Fruit fly (Drosophila melanogaster) whole organism, embryonic: Measurements from ENCODE around the gene cmb.

Experiments used
- Ada2b ChIP-seq: fragments of 200-800 bp; sonication (Bioruptor generic); IDR thresholded peaks from 2 replicates; pipeline ENCODE4 v1.3.6; 2022; ENCODE audit warnings: missing biosample characterization, missing genetic modification characterization
- Adf1 ChIP-seq: fragments of 200-800 bp; sonication (Bioruptor generic); IDR thresholded peaks from 2 replicates; pipeline ENCODE4 v1.3.6; 2022; ENCODE audit warnings: missing biosample characterization, missing genetic modification characterization
- Asciz ChIP-seq: fragments of 200-800 bp; sonication (Bioruptor generic); optimal IDR thresholded peaks from 2 replicates; lab custom pipeline; 2017; ENCODE audit warnings: missing biosample characterization, mild to moderate bottlenecking, missing genetic modification characterization, missing genetic modification reagents
- Bgb ChIP-seq: fragments of 200-800 bp; sonication (Bioruptor generic); IDR thresholded peaks from 2 replicates; pipeline ENCODE4 v1.3.6; 2022; ENCODE audit warnings: missing biosample characterization, missing genetic modification characterization; ENCODE audit not compliant: partially characterized antibody
- CG10321 ChIP-seq: fragments of 200-800 bp; sonication (Bioruptor generic); IDR thresholded peaks from 2 replicates; pipeline ENCODE4 v1.3.6; 2022; ENCODE audit warnings: missing biosample characterization, missing genetic modification characterization
- CG10979 ChIP-seq: fragments of 200-800 bp; sonication (Bioruptor generic); optimal IDR thresholded peaks from 2 replicates; lab custom pipeline; 2018; ENCODE audit warnings: missing biosample characterization, mild to moderate bottlenecking, missing genetic modification characterization, moderate library complexity
- CG11093 ChIP-seq: fragments of 200-800 bp; sonication (Bioruptor generic); IDR thresholded peaks from 3 replicates; pipeline ENCODE4 v1.3.6; 2022; ENCODE audit warnings: missing biosample characterization, missing genetic modification characterization
- CG12104 ChIP-seq: fragments of 200-800 bp; sonication (Bioruptor generic); optimal IDR thresholded peaks from 3 replicates; lab custom pipeline; 2016; ENCODE audit warnings: missing biosample characterization, missing genetic modification characterization
- CG15601 ChIP-seq: fragments of 200-800 bp; sonication (Bioruptor generic); optimal IDR thresholded peaks from 3 replicates; lab custom pipeline; 2019; ENCODE audit warnings: missing biosample characterization, mild to moderate bottlenecking, missing genetic modification characterization, moderate library complexity
- CG1647 ChIP-seq: fragments of 200-800 bp; sonication (Bioruptor generic); optimal IDR thresholded peaks from 3 replicates; lab custom pipeline; 2016; ENCODE audit warnings: missing biosample characterization, missing genetic modification characterization
- CG2116 ChIP-seq: fragments of 200-800 bp; sonication (Bioruptor generic); optimal IDR thresholded peaks from 3 replicates; lab custom pipeline; 2018; ENCODE audit warnings: missing biosample characterization, mild to moderate bottlenecking, missing genetic modification characterization
- CG2120 ChIP-seq: fragments of 200-800 bp; sonication (Bioruptor generic); optimal IDR thresholded peaks from 3 replicates; lab custom pipeline; 2016; ENCODE audit warnings: missing biosample characterization, missing genetic modification characterization
- CG2889 ChIP-seq: fragments of 200-800 bp; sonication (Bioruptor generic); IDR thresholded peaks from 3 replicates; pipeline ENCODE4 v1.3.6; 2022; ENCODE audit warnings: missing biosample characterization, missing genetic modification characterization
- CG30020 ChIP-seq: fragments of 200-800 bp; optimal IDR thresholded peaks from 2 replicates; lab custom pipeline; 2019; ENCODE audit warnings: missing biosample characterization, mild to moderate bottlenecking, missing genetic modification characterization, moderate library complexity
- CG32767 ChIP-seq: fragments of 200-800 bp; sonication (Bioruptor generic); IDR thresholded peaks from 2 replicates; pipeline ENCODE4 v1.3.6; 2022; ENCODE audit warnings: missing biosample characterization, missing genetic modification characterization
- CG4328 ChIP-seq: fragments of 200-800 bp; sonication (Bioruptor generic); optimal IDR thresholded peaks from 3 replicates; lab custom pipeline; 2017; ENCODE audit warnings: missing biosample characterization, missing genetic modification reagents, missing genetic modification characterization
- CG6654 ChIP-seq: fragments of 200-800 bp; sonication (Bioruptor generic); optimal IDR thresholded peaks from 2 replicates; lab custom pipeline; 2017; ENCODE audit warnings: missing biosample characterization, mild to moderate bottlenecking, missing genetic modification characterization
- CG7928 ChIP-seq: fragments of 200-800 bp; sonication (Bioruptor generic); optimal IDR thresholded peaks from 2 replicates; lab custom pipeline; 2017; ENCODE audit warnings: missing biosample characterization, mild to moderate bottlenecking, missing genetic modification characterization
- CG8388 ChIP-seq: fragments of 200-800 bp; sonication (Bioruptor generic); optimal IDR thresholded peaks from 2 replicates; lab custom pipeline; 2019; ENCODE audit warnings: missing biosample characterization, mild to moderate bottlenecking, missing genetic modification characterization, moderate library complexity
- CG8944 ChIP-seq: fragments of 200-800 bp; sonication (Bioruptor generic); optimal IDR thresholded peaks from 3 replicates; lab custom pipeline; 2016; ENCODE audit warnings: missing biosample characterization, missing genetic modification characterization
- D19B ChIP-seq: fragments of 200-800 bp; sonication (Bioruptor generic); optimal IDR thresholded peaks from 2 replicates; lab custom pipeline; 2017; ENCODE audit warnings: missing biosample characterization, mild to moderate bottlenecking, missing genetic modification characterization
- Deaf1 ChIP-seq: fragments of 200-800 bp; optimal IDR thresholded peaks from 3 replicates; lab custom pipeline; 2019; ENCODE audit warnings: missing biosample characterization, mild to moderate bottlenecking, missing genetic modification characterization, moderate library complexity
- Dfd ChIP-seq, 2 experiments: fragments of >200 bp; optimal IDR thresholded peaks; 2 replicates each; lab custom pipeline; 2017; ENCODE audit warnings: missing biosample characterization in 2 of 2, missing genetic modification characterization in 2 of 2
- Elba2 ChIP-seq: fragments of 200-800 bp; sonication (Bioruptor generic); optimal IDR thresholded peaks from 3 replicates; lab custom pipeline; 2016; ENCODE audit warnings: missing biosample characterization, missing genetic modification characterization
- Ets65A ChIP-seq: fragments of 200-800 bp; sonication (Bioruptor generic); peaks from one replicate; lab custom pipeline; 2016; ENCODE audit warnings: missing biosample characterization, missing genetic modification characterization
- Gsc ChIP-seq: fragments of 200-800 bp; sonication (Bioruptor generic); IDR thresholded peaks from 2 replicates; pipeline ENCODE4 v1.3.6; 2022; ENCODE audit warnings: missing biosample characterization, missing genetic modification characterization
- HLH3B ChIP-seq: fragments of 200-800 bp; sonication (Bioruptor generic); IDR thresholded peaks from 2 replicates; pipeline ENCODE4 v1.3.6; 2022; ENCODE audit warnings: missing biosample characterization, missing genetic modification characterization
- Nf-YC ChIP-seq: fragments of 200-800 bp; optimal IDR thresholded peaks from 3 replicates; lab custom pipeline; 2019; ENCODE audit warnings: missing biosample characterization, mild to moderate bottlenecking, missing genetic modification characterization, moderate library complexity
- Oli ChIP-seq: fragments of 200-800 bp; sonication (Bioruptor generic); optimal IDR thresholded peaks from 2 replicates; lab custom pipeline; 2018; ENCODE audit warnings: missing biosample characterization, mild to moderate bottlenecking, missing genetic modification characterization, moderate library complexity
- Opbp ChIP-seq: fragments of 200-800 bp; sonication (Bioruptor generic); IDR thresholded peaks from 3 replicates; pipeline ENCODE4 v1.3.6; 2022; ENCODE audit warnings: missing biosample characterization, missing genetic modification characterization; ENCODE audit not compliant: partially characterized antibody
- Stat92E ChIP-seq, 3 experiments: fragments of >200 bp in 2 of 3; fragments of 200-800 bp in 1 of 3; sonication (Bioruptor generic) in 1 of 3; optimal IDR thresholded peaks; 2 replicates each; lab custom pipeline; 2017 to 2019; ENCODE audit warnings: missing biosample characterization in 3 of 3, missing genetic modification characterization in 3 of 3, mild to moderate bottlenecking in 1 of 3, moderate library complexity in 1 of 3
- Usf ChIP-seq: fragments of 200-800 bp; sonication (Bioruptor generic); optimal IDR thresholded peaks from 2 replicates; lab custom pipeline; 2017; ENCODE audit warnings: missing genotype, missing biosample characterization, missing genetic modification characterization
- al ChIP-seq: fragments of 200-800 bp; sonication (Bioruptor generic); IDR thresholded peaks from 2 replicates; pipeline ENCODE4 v1.3.6; 2022; ENCODE audit warnings: missing biosample characterization, missing genetic modification characterization
- cato ChIP-seq: fragments of 200-800 bp; sonication (Bioruptor generic); optimal IDR thresholded peaks from 2 replicates; lab custom pipeline; 2016; ENCODE audit warnings: missing biosample characterization, missing genetic modification characterization, borderline replicate concordance
- chn ChIP-seq: fragments of 200-800 bp; sonication (Bioruptor generic); optimal IDR thresholded peaks from 2 replicates; lab custom pipeline; 2016; ENCODE audit warnings: missing biosample characterization, missing genetic modification characterization
- da ChIP-seq: fragments of 200-800 bp; sonication (Bioruptor generic); optimal IDR thresholded peaks from 2 replicates; lab custom pipeline; 2016; ENCODE audit warnings: missing biosample characterization, missing genetic modification characterization
- dimm ChIP-seq: fragments of 200-800 bp; sonication (Bioruptor generic); IDR thresholded peaks from 2 replicates; pipeline ENCODE4 v1.3.6; 2022; ENCODE audit warnings: missing biosample characterization, missing genetic modification characterization
- disco-r ChIP-seq: fragments of 200-800 bp; sonication (Bioruptor generic); optimal IDR thresholded peaks from 2 replicates; lab custom pipeline; 2016; ENCODE audit warnings: missing biosample characterization, missing genetic modification characterization
- dm ChIP-seq: fragments of 200-800 bp; sonication (Bioruptor generic); optimal IDR thresholded peaks from 3 replicates; lab custom pipeline; 2016; ENCODE audit warnings: missing biosample characterization, missing genetic modification characterization
- eve ChIP-seq, 2 experiments: fragments of >200 bp; optimal IDR thresholded peaks; 2 replicates each; lab custom pipeline; 2017; ENCODE audit warnings: missing biosample characterization in 2 of 2, missing genetic modification characterization in 2 of 2
- lilli ChIP-seq: fragments of 200-800 bp; sonication (Bioruptor generic); optimal IDR thresholded peaks from 3 replicates; lab custom pipeline; 2016; ENCODE audit warnings: missing biosample characterization, missing genetic modification characterization
- lmd ChIP-seq: fragments of 200-800 bp; sonication (Bioruptor generic); IDR thresholded peaks from 2 replicates; pipeline ENCODE4 v1.3.6; 2022; ENCODE audit warnings: missing biosample characterization, missing genetic modification characterization
- lov ChIP-seq, 2 experiments: fragments of 200-800 bp in 1 of 2; fragments of >200 bp in 1 of 2; sonication (Bioruptor generic) in 1 of 2; IDR thresholded peaks in 1 of 2; optimal IDR thresholded peaks in 1 of 2; 2 replicates in 1 of 2; 3 replicates in 1 of 2; pipeline versions ENCODE4 v1.3.6 to Lab custom; 2017 to 2022; ENCODE audit warnings: missing biosample characterization in 1 of 2, missing genetic modification characterization in 1 of 2
- run ChIP-seq: fragments of 200-800 bp; sonication (Bioruptor generic); optimal IDR thresholded peaks from 3 replicates; lab custom pipeline; 2018; ENCODE audit warnings: missing biosample characterization, mild to moderate bottlenecking, missing genetic modification characterization
- schlank ChIP-seq: fragments of 200-800 bp; sonication (Bioruptor generic); optimal IDR thresholded peaks from 2 replicates; lab custom pipeline; 2018; ENCODE audit warnings: missing biosample characterization, mild to moderate bottlenecking, missing genetic modification characterization
- sens ChIP-seq: fragments of 200-800 bp; sonication (Bioruptor generic); peaks from one replicate; lab custom pipeline; 2016; ENCODE audit warnings: missing biosample characterization, missing genetic modification characterization
- slbo ChIP-seq: fragments of 200-800 bp; sonication (Bioruptor generic); IDR thresholded peaks from 2 replicates; pipeline ENCODE4 v1.3.6; 2022; ENCODE audit warnings: missing biosample characterization, missing genetic modification characterization
- tap ChIP-seq: fragments of 200-800 bp; optimal IDR thresholded peaks from 3 replicates; lab custom pipeline; 2019; ENCODE audit warnings: missing biosample characterization, mild to moderate bottlenecking, missing genetic modification characterization, moderate library complexity
- tin ChIP-seq: fragments of 200-800 bp; sonication (Bioruptor generic); optimal IDR thresholded peaks from 3 replicates; lab custom pipeline; 2016; ENCODE audit warnings: missing biosample characterization, missing genetic modification characterization
- tio ChIP-seq: fragments of 200-800 bp; sonication (Bioruptor generic); optimal IDR thresholded peaks from 2 replicates; lab custom pipeline; 2017; ENCODE audit warnings: missing biosample characterization, missing genetic modification characterization, inconsistent platforms
- tna ChIP-seq: fragments of 200-800 bp; sonication (Bioruptor generic); IDR thresholded peaks from 2 replicates; pipeline ENCODE4 v1.3.6; 2022; ENCODE audit warnings: missing biosample characterization, missing genetic modification characterization; ENCODE audit not compliant: partially characterized antibody
- zf30C ChIP-seq: fragments of 200-800 bp; sonication (Bioruptor generic); optimal IDR thresholded peaks from 3 replicates; lab custom pipeline; 2018; ENCODE audit warnings: missing biosample characterization, mild to moderate bottlenecking, missing genetic modification characterization

The cmb gene

DNA sequence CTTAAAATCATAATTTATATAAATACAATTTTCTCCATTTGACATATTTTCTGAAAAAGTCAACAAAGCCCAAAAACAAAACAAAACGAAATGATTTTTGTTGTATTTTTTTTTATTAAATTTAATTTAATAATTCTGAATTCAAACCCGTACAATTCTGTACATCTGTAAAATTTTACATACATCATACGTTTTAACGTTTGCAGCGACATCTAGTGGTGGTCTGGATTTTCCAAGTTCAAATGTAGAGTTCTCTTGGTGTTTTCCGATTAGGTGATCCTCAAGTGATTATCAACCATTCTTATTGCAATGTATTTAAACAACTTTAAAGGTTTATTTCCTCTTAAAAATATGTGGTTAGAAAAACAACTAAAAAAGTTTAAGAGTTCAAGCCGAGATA, 31.4 kb upstream of the cmb start (continued):
- TF ChIP-seq Elba2 (GFP tag; lab: Kevin White, UChicago) (peak; percentile 97), Ets65A (GFP tag; lab: Kevin White, UChicago) (peak; percentile 70), Asciz (GFP tag; lab: Kevin White, UChicago) (no peak), Opbp (GFP tag; lab: Robert Waterston, UW) (no peak), Dfd (GFP tag; optimal IDR thresholded peaks at IDR 0.05; lab: Kevin White, UChicago) (no peak), lmd (GFP tag; lab: Robert Waterston, UW) (no peak; the same call in 1 of the 2 replicates), CG8388 (peak; percentile 16), CG32767 (GFP tag; lab: Robert Waterston, UW) (no peak), HLH3B (peak; percentile 13; the same call in 1 of the 2 replicates), sens (peak; percentile 73), dimm (GFP tag; lab: Robert Waterston, UW) (no peak), zf30C (no peak), dm (GFP tag; lab: Kevin White, UChicago) (no peak), Oli (no peak), Gsc (GFP tag; lab: Robert Waterston, UW) (no peak), cato (no peak), eve (GFP tag; optimal IDR thresholded peaks at IDR 0.05; lab: Kevin White, UChicago) (no peak), Bgb (GFP tag; lab: Robert Waterston, UW) (peak; percentile 62), CG1647 (GFP tag; lab: Kevin White, UChicago) (peak; percentile 20), Stat92E (GFP tag; optimal IDR thresholded peaks at IDR 0.05; lab: Kevin White, UChicago) (no peak), Nf-YC (tag; lab: Kevin White, UChicago) (peak; percentile 8), Adf1 (GFP tag; lab: Robert Waterston, UW) (no peak), disco-r (GFP tag; lab: Kevin White, UChicago) (no peak), lov (optimal IDR thresholded peaks at IDR 0.05; lab: Kevin White, UChicago) (no peak), lov (GFP tag; IDR thresholded peaks at IDR 0.05; lab: Robert Waterston, UW) (no peak), CG8944 (GFP tag; lab: Kevin White, UChicago) (peak; percentile 26), CG4328 (GFP tag; lab: Kevin White, UChicago) (no peak), CG11093 (GFP tag; lab: Robert Waterston, UW) (no peak), chn (peak; percentile 13), Usf (GFP tag; lab: Kevin White, UChicago) (no peak), tin (GFP tag; lab: Kevin White, UChicago) (peak; percentile 43), tio (GFP tag; lab: Kevin White, UChicago) (no peak), CG2889 (GFP tag; lab: Robert Waterston, UW) (no peak), CG30020 (no peak), D19B (GFP tag; lab: Kevin White, UChicago) (no peak), CG2116 (GFP tag; lab: Kevin White, UChicago) (peak; percentile 18), al (GFP tag; lab: Robert Waterston, UW) (no peak), tna (no peak), run (tag; lab: Kevin White, UChicago) (no peak), slbo (GFP tag; lab: Robert Waterston, UW) (peak; percentile 64; the same call in 1 of the 2 replicates), CG10321 (no peak), lilli (GFP tag; lab: Kevin White, UChicago) (peak; percentile 39), schlank (no peak), CG2120 (GFP tag; lab: Kevin White, UChicago) (peak; percentile 39), CG12104 (GFP tag; lab: Kevin White, UChicago) (no peak), da (GFP tag; lab: Kevin White, UChicago) (no peak), Ada2b (GFP tag; lab: Robert Waterston, UW) (no peak), Deaf1 (no peak), CG7928 (GFP tag; lab: Kevin White, UChicago) (no peak), CG15601 (tag; lab: Kevin White, UChicago) (peak; percentile 37), CG10979 (tag; lab: Kevin White, UChicago) (peak; percentile 100), tap (tag; lab: Kevin White, UChicago) (no peak), CG6654 (no peak)
